Fruit fly (Drosophila melanogaster) whole organism, prepupa: ENCODE data around the gene Jhbp2.

Experiments
- CG10631 ChIP-seq: fragments of 200-800 bp; sonication (Bioruptor generic); optimal IDR thresholded peaks from 2 replicates; lab custom pipeline; 2016; ENCODE audit warnings: missing biosample characterization, missing genetic modification characterization
- CG11294 ChIP-seq: fragments of 200-800 bp; sonication (Bioruptor generic); IDR thresholded peaks from 2 replicates; pipeline ENCODE4 v1.3.6; 2022; ENCODE audit warnings: missing biosample characterization, missing genetic modification characterization
- CG15336 ChIP-seq: fragments of 200-800 bp; sonication (Bioruptor generic); IDR thresholded peaks from 2 replicates; pipeline ENCODE4 v1.3.6; 2022; ENCODE audit warnings: missing biosample characterization, missing genetic modification characterization
- CG32006 ChIP-seq: fragments of 200-800 bp; sonication (Bioruptor generic); optimal IDR thresholded peaks from 3 replicates; lab custom pipeline; 2017; ENCODE audit warnings: missing biosample characterization, mild to moderate bottlenecking, missing genetic modification characterization
- Eip78C ChIP-seq: fragments of 200-800 bp; sonication (Bioruptor generic); peaks from one replicate; lab custom pipeline; 2016; ENCODE audit warnings: missing biosample characterization, missing genetic modification characterization
- Hr4 ChIP-seq: fragments of 200-800 bp; sonication (Bioruptor generic); optimal IDR thresholded peaks from 3 replicates; lab custom pipeline; 2016; ENCODE audit warnings: missing biosample characterization, missing genetic modification characterization
- Met ChIP-seq: fragments of 200-800 bp; sonication (Bioruptor generic); optimal IDR thresholded peaks from 3 replicates; lab custom pipeline; 2016; ENCODE audit warnings: missing biosample characterization, missing genetic modification characterization
- Sox14 ChIP-seq: fragments of 200-800 bp; sonication (Bioruptor generic); optimal IDR thresholded peaks from 3 replicates; lab custom pipeline; 2016; ENCODE audit warnings: missing biosample characterization, missing genetic modification characterization
- Sox15 ChIP-seq: fragments of 200-800 bp; sonication (Bioruptor generic); optimal IDR thresholded peaks from 3 replicates; lab custom pipeline; 2016; ENCODE audit warnings: missing biosample characterization, missing genetic modification characterization
- dsx ChIP-seq: fragments of 200-800 bp; optimal IDR thresholded peaks from 3 replicates; lab custom pipeline; 2019; ENCODE audit warnings: missing biosample characterization, mild to moderate bottlenecking, missing genetic modification characterization, moderate library complexity; ENCODE audit not compliant: poor library complexity, severe bottlenecking
- topi ChIP-seq: fragments of 200-800 bp; sonication (Bioruptor generic); optimal IDR thresholded peaks from 3 replicates; lab custom pipeline; 2016; ENCODE audit warnings: missing biosample characterization, missing genetic modification characterization

Jhbp2 gene

DNA sequence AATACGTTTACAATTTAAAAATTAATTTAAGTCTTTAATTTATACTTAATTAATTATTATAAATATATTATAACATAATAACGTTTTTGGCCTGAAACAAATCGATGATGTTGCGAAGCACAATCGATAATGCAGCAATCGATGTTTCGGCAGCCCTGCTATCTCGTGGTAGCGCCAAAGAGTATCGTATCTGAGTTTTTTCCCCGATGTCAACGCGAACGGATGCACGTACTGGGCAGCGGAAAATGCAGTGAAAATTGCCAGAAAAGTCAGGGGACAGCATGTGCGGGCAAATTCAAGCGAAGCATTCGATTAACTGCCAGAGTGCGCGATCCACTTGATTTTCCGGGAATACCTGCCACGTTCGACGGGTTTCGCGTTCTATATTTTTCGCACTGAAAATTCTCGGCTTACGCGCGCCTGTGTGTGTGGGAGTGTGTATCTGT, 50.8 kb downstream of the Jhbp2 start, which contains the start of gene Cdep (continued):
- TF ChIP-seq dsx (GFP tag; lab: Kevin White, UChicago) (no peak), CG10631 (GFP tag; lab: Kevin White, UChicago) (peak; percentile 15), CG11294 (no peak), Hr4 (GFP tag; lab: Kevin White, UChicago) (no peak), Eip78C (GFP tag; lab: Kevin White, UChicago) (peak; percentile 69), topi (GFP tag; lab: Kevin White, UChicago) (peak; percentile 33), Met (GFP tag; lab: Kevin White, UChicago) (peak; percentile 42), Sox15 (GFP tag; lab: Kevin White, UChicago) (no peak), CG15336 (GFP tag; lab: Robert Waterston, UW) (0 out of 2 replicates have a peak, but pooled peaks have one; percentile 29), Sox14 (no peak), CG32006 (GFP tag; lab: Kevin White, UChicago) (peak; percentile 17)
